Fruit fly (Drosophila melanogaster) whole organism, pupa: ENCODE data around the gene CG16863.

Experiments
- CG8159 ChIP-seq: fragments of 200-800 bp; sonication (Bioruptor generic); optimal IDR thresholded peaks from 3 replicates; lab custom pipeline; 2018; ENCODE audit warnings: missing biosample characterization, mild to moderate bottlenecking, missing genetic modification characterization, moderate library complexity
- EcR ChIP-seq: fragments of 200-800 bp; sonication (Bioruptor generic); optimal IDR thresholded peaks from 3 replicates; lab custom pipeline; 2019; ENCODE audit warnings: missing biosample characterization, missing genetic modification characterization, mild to moderate bottlenecking, moderate library complexity, missing genetic modification reagents
- rn ChIP-seq: fragments of 200-800 bp; sonication (Bioruptor generic); IDR thresholded peaks from 2 replicates; pipeline ENCODE4 v1.3.6; 2022; ENCODE audit warnings: missing biosample characterization, missing genetic modification characterization

DNA sequence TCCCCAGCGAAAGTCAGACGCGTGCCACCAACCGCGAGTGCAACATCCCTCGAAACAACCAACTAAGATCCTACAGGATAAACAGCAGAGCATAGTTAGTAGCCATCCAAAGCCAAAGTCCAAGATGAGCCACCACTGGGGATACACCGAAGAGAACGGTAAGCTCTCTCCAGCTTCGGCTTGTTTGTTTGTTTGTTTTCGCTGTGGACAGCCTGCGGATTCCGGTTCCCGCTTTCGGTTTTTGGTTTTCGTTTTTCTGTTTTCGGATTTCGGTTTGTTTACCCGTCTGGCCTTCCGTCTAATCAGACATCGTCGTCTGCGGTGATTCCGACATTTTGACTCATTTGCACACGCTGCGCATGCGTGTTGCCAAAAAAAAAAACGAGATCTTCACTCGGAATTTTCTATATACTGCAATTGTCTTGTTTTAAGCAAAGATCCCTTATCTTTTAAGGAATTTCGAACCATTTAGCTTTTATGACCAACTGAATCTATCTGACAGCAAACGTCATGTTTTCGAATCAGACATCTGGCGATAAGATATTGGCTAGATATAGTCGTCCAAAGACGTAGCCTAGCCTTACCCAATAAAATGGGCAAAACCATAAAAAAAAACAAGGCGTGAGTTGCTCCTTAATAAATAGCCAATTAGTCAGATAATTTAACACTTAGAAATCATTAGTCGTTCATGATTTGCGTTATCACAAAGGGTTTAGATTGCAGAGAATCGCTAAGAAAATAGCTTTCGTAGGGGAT lies 13.2 kb downstream of the CG16863 start:
- TF ChIP-seq EcR (GFP tag; lab: Kevin White, UChicago), result no peak
- TF ChIP-seq rn (GFP tag; lab: Robert Waterston, UW), result no peak
- TF ChIP-seq CG8159 (tag; lab: Kevin White, UChicago), result no peak
